Fruit fly (Drosophila melanogaster): ENCODE results near the gene CG45263.
A peak's percentile ranks its signal among the peaks of the same experiment; 100 is the strongest.

CG45263 gene

DNA sequence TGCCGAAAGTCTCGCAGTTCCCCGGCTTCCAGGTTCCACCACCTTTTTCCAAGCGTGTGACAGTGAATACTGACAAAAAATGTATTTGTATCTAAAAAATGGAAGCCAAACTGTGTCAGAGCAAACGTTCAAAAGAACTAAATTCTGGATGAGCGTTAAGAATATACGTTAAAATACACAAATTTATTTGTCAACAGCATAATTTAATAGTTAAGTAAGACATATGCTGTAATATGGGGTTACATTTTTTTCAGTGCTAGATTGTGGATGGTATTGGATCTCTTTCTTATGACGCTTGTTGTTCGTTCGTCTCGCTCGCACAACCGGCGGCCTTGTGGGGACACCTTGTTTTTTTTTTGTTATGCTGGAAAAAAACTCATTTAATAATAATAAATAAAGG lies 121.8 kb downstream of the CG45263 start (continued):
- TF ChIP-seq dysf (GFP tag; IDR thresholded peaks at IDR 0.05) (peak; percentile 96), gcm (GFP tag; optimal IDR thresholded peaks at IDR 0.05) (peak; percentile 83), Six4 (GFP tag; optimal IDR thresholded peaks at IDR 0.05) (peak; percentile 91), B-H1 (GFP tag; IDR thresholded peaks at IDR 0.05) (peak; percentile 92), Ssrp (tag; optimal IDR thresholded peaks at IDR 0.05) (peak; percentile 84), fd3F (GFP tag; optimal IDR thresholded peaks at IDR 0.05) (peak; percentile 93), Hmx (GFP tag; optimal IDR thresholded peaks at IDR 0.05) (peak; percentile 87), ERR (GFP tag; optimal IDR thresholded peaks at IDR 0.05) (peak; percentile 92), Xrp1 (GFP tag; IDR thresholded peaks at IDR 0.05) (peak; percentile 95), CG4404 (GFP tag; IDR thresholded peaks at IDR 0.05) (peak; percentile 73), Ets97D (GFP tag; optimal IDR thresholded peaks at IDR 0.05) (peak; percentile 82), fd96Cb (tag; optimal IDR thresholded peaks at IDR 0.05) (peak; percentile 90), CG11247 (GFP tag; IDR thresholded peaks at IDR 0.05) (peak; percentile 94), stwl (tag; optimal IDR thresholded peaks at IDR 0.05) (peak; percentile 12), az2 (GFP tag; optimal IDR thresholded peaks at IDR 0.05) (peak; percentile 95), Optix (GFP tag; IDR thresholded peaks at IDR 0.05) (peak; percentile 55; the same call in 1 of the 3 replicates), CG10147 (GFP tag; optimal IDR thresholded peaks at IDR 0.05) (peak; percentile 97), Lhr (GFP tag; optimal IDR thresholded peaks at IDR 0.05) (peak; percentile 9), CG1024 (GFP tag; IDR thresholded peaks at IDR 0.05) (peak; percentile 73), ewg (GFP tag; optimal IDR thresholded peaks at IDR 0.05) (peak; percentile 87), Dad (GFP tag; optimal IDR thresholded peaks at IDR 0.05) (peak; percentile 94), nerfin-2 (GFP tag; IDR thresholded peaks at IDR 0.05; ENCODE audit: partially characterized antibody) (no peak), ranshi (GFP tag; IDR thresholded peaks at IDR 0.05) (peak; percentile 91), CG6813 (GFP tag; optimal IDR thresholded peaks at IDR 0.05) (peak; percentile 93), Adf1 (GFP tag; IDR thresholded peaks at IDR 0.05) (peak; percentile 86), Rfx (GFP tag; IDR thresholded peaks at IDR 0.05) (peak; percentile 99), CG12744 (GFP tag; optimal IDR thresholded peaks at IDR 0.05) (peak; percentile 94), aop (GFP tag; IDR thresholded peaks at IDR 0.05) (peak; percentile 69), Chrac-16 (GFP tag; optimal IDR thresholded peaks at IDR 0.05) (peak; percentile 95), CG9817 (tag; optimal IDR thresholded peaks at IDR 0.05) (peak; percentile 96), zf30C (GFP tag; optimal IDR thresholded peaks at IDR 0.05) (peak; percentile 90), Sin3A (optimal IDR thresholded peaks at IDR 0.05) (no peak), MBD-R2 (GFP tag; IDR thresholded peaks at IDR 0.05) (peak; percentile 90), HLH54F (GFP tag; optimal IDR thresholded peaks at IDR 0.05) (peak; percentile 96), Awh (GFP tag; IDR thresholded peaks at IDR 0.05) (peak; percentile 90), CG17328 (GFP tag; IDR thresholded peaks at IDR 0.05) (peak; percentile 89), Eip74EF (GFP tag; optimal IDR thresholded peaks at IDR 0.05) (peak in 1 of 2 experiments; percentile 81), crc (GFP tag; optimal IDR thresholded peaks at IDR 0.05) (peak; percentile 96), hth (optimal IDR thresholded peaks at IDR 0.05) (no peak), ttk (GFP tag; IDR thresholded peaks at IDR 0.05) (peak; percentile 90), grau (tag; optimal IDR thresholded peaks at IDR 0.05) (peak; percentile 97), ato (GFP tag; IDR thresholded peaks at IDR 0.05; ENCODE audit: partially characterized antibody) (no peak), vnd (GFP tag; IDR thresholded peaks at IDR 0.05; ENCODE audit: partially characterized antibody) (no peak), btn (GFP tag; optimal IDR thresholded peaks at IDR 0.05) (peak; percentile 74), Bdp1 (GFP tag; optimal IDR thresholded peaks at IDR 0.05) (peak; percentile 90), sna (GFP tag; IDR thresholded peaks at IDR 0.05; ENCODE audit: partially characterized antibody) (no peak), CG18764 (GFP tag; optimal IDR thresholded peaks at IDR 0.05) (peak; percentile 92), CG17912 (GFP tag; optimal IDR thresholded peaks at IDR 0.05) (no peak), Oaz (GFP tag; IDR thresholded peaks at IDR 0.05) (peak; percentile 88), Lpt (GFP tag; optimal IDR thresholded peaks at IDR 0.05) (no peak), onecut (GFP tag; IDR thresholded peaks at IDR 0.05) (peak; percentile 73), Gsc (GFP tag; IDR thresholded peaks at IDR 0.05) (peak; percentile 66)

Data from whole organism, embryonic.